Worm (Caenorhabditis elegans): ENCODE results near the gene aco-1.

Gene aco-1

ce11 chrX:11385916-11386315 lies 46.2 kb downstream of the aco-1 start:
- TF ChIP-seq lsy-2 (tag; optimal IDR thresholded peaks at IDR 0.05) (no peak), elt-3 (tag; optimal IDR thresholded peaks at IDR 0.05) (no peak), unc-120 (tag; optimal IDR thresholded peaks at IDR 0.05; ENCODE audit: poor library complexity, severe bottlenecking) (no peak), elt-1 (tag; optimal IDR thresholded peaks at IDR 0.05; ENCODE audit: borderline replicate concordance, insufficient read depth) (no peak), ces-1 (GFP tag; optimal IDR thresholded peaks at IDR 0.05) (no peak), ceh-43 (GFP tag; optimal IDR thresholded peaks at IDR 0.05) (no peak), nhr-237 (tag; optimal IDR thresholded peaks at IDR 0.05) (no peak), M03D4.4 (tag; optimal IDR thresholded peaks at IDR 0.05) (no peak)

DNA sequence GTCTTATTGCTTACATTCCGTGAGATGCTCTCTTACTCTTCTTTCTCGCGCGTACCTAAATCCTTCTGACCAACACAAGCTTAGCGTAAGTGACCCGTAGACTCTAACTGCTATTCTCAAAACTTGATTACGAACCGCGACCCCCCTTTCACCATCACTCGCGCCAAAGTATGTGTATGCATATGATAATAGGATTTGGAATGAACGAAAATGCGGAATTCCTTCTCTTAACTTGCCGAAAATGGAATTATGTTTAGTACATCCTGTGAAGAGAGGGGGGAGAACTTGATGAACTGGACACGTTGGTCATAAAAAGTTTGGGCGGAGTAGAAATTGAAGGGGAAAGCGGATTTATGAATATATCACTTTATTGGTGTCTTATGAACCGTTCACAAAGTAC lies 47.2 kb downstream of the aco-1 start:
- TF ChIP-seq ces-1 (GFP tag; optimal IDR thresholded peaks at IDR 0.05) (peak; percentile 99), ceh-39 (tag; optimal IDR thresholded peaks at IDR 0.05) (no peak), nhr-237 (tag; optimal IDR thresholded peaks at IDR 0.05) (no peak), mab-5 (tag; optimal IDR thresholded peaks at IDR 0.05) (no peak), sem-2 (GFP tag; optimal IDR thresholded peaks at IDR 0.05) (no peak), blmp-1 (tag; optimal IDR thresholded peaks at IDR 0.05) (no peak), flh-1 (GFP tag; optimal IDR thresholded peaks at IDR 0.05) (no peak)

ce11 chrX:11387723-11388330 lies 48.2 kb downstream of the aco-1 start:
- TF ChIP-seq cnd-1 (tag; optimal IDR thresholded peaks at IDR 0.05) (no peak), ces-1 (GFP tag; optimal IDR thresholded peaks at IDR 0.05) (peak; percentile 43), mls-2 (tag; optimal IDR thresholded peaks at IDR 0.05) (no peak)

ce11 chrX:11392924-11393323 lies 53.2 kb downstream of the aco-1 start, which contains the start of gene prx-12:
prx-12 (plus strand) TSS chrX:11393294.
- no peak for TF ChIP-seq zip-8 (tag; optimal IDR thresholded peaks at IDR 0.05)
- TF ChIP-seq nhr-12 (tag; optimal IDR thresholded peaks at IDR 0.05): no peak
- TF ChIP-seq bed-3 (GFP tag; optimal IDR thresholded peaks at IDR 0.05): no peak
- TF ChIP-seq ham-2 (GFP tag; optimal IDR thresholded peaks at IDR 0.05): no peak
- no peak for TF ChIP-seq tbx-8 (GFP tag; optimal IDR thresholded peaks at IDR 0.05)
- TF ChIP-seq elt-1 (tag; optimal IDR thresholded peaks at IDR 0.05; ENCODE audit: borderline replicate concordance, insufficient read depth): no peak
- no peak for TF ChIP-seq elt-3 (tag; optimal IDR thresholded peaks at IDR 0.05)
- TF ChIP-seq ceh-39 (tag; optimal IDR thresholded peaks at IDR 0.05): no peak
- no peak for TF ChIP-seq mep-1 (tag; optimal IDR thresholded peaks at IDR 0.05)
- TF ChIP-seq flh-1 (GFP tag; optimal IDR thresholded peaks at IDR 0.05): no peak
- TF ChIP-seq mab-5 (tag; optimal IDR thresholded peaks at IDR 0.05): no peak
- TF ChIP-seq ces-1 (GFP tag; optimal IDR thresholded peaks at IDR 0.05): no peak
- TF ChIP-seq unc-39 (tag; optimal IDR thresholded peaks at IDR 0.05): no peak
- no peak for TF ChIP-seq nhr-237 (tag; optimal IDR thresholded peaks at IDR 0.05)
- no peak for TF ChIP-seq drap-1 (GFP tag; optimal IDR thresholded peaks at IDR 0.05)
